Fruit fly (Drosophila melanogaster) Kc167 (cell line): Measurements from ENCODE around the gene CG14440.

Experiments used
- insv ChIP-seq: fragments of >200 bp; optimal IDR thresholded peaks from 3 replicates; lab custom pipeline; 2018; ENCODE audit warnings: missing external identifiers
- psq ChIP-seq: fragments of >200 bp; optimal IDR thresholded peaks from 2 replicates; lab custom pipeline; 2017; ENCODE audit warnings: missing external identifiers

DNA sequence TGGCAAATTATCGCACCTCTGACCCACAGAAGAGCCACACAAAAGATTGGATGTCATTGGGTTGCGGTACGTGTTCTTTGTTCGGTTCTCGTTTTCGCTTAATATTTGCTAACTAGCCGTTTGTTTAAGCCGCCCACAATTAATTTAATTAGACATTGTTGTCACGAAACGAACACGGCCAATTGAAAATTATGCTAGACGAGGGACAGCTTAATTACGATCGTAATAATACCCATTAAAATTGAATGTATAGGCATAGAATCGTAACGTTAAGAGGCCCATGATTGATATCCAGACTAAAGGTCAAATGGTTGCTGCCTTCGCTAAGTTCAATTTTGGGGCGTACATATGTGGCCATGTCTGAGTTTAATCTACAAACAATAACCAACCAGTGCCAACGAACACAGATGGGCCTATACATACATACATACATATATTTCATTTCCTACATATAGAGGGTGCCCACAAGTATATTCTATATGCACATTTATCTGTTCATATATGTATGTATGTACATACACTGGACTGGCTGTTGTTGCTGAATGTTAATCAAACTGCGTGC lies 30.3 kb upstream of the CG14440 start:
- TF ChIP-seq insv (lab: Kevin White, UChicago): no peak
- TF ChIP-seq psq (lab: Kevin White, UChicago): no peak
